Worm (Caenorhabditis elegans): ENCODE results near the gene lgmn-1.
"Not testable (repeated sequence)": the region's sequence is repeated elsewhere in the genome, so short reads cannot be mapped to it uniquely, and the experiment has no call there.

lgmn-1 gene

ce11 chrV:12509922-12510582 is 2.8 kb upstream of the lgmn-1 start:
- TF ChIP-seq lir-3 (tag; optimal IDR thresholded peaks at IDR 0.05; ENCODE audit: poor library complexity), result peak; percentile 70
- peak; percentile 59 for TF ChIP-seq ceh-8 (GFP tag; optimal IDR thresholded peaks at IDR 0.05)
- TF ChIP-seq C34B4.2 (tag; optimal IDR thresholded peaks at IDR 0.05), result peak; percentile 30
- peak; percentile 64 for TF ChIP-seq nhr-237 (tag; optimal IDR thresholded peaks at IDR 0.05)
- peak; percentile 58 for TF ChIP-seq ceh-63 (GFP tag; optimal IDR thresholded peaks at IDR 0.05)
- TF ChIP-seq efl-1 (optimal IDR thresholded peaks at IDR 0.05), result not testable (repeated sequence)
- peak in 1 of 2 experiments; percentile 80 for TF ChIP-seq efl-1 (GFP tag; optimal IDR thresholded peaks at IDR 0.05 in 1 of 2)
- peak; percentile 88 for TF ChIP-seq hlh-17 (GFP tag; optimal IDR thresholded peaks at IDR 0.05; ENCODE audit: borderline replicate concordance)
- TF ChIP-seq efl-3 (GFP tag; optimal IDR thresholded peaks at IDR 0.05), result peak; percentile 45
- TF ChIP-seq rnt-1 (tag; optimal IDR thresholded peaks at IDR 0.05), result peak; percentile 76

- TF ChIP-seq mep-1 (tag; optimal IDR thresholded peaks at IDR 0.05) (no peak), dpl-1 (GFP tag; optimal IDR thresholded peaks at IDR 0.05) (no peak), lin-14 (GFP tag; optimal IDR thresholded peaks at IDR 0.05) (peak; percentile 56), zag-1 (tag; optimal IDR thresholded peaks at IDR 0.05) (no peak), elt-3 (tag; optimal IDR thresholded peaks at IDR 0.05) (peak in 4 of 6 experiments; percentile 10 to 68 (median 44)), nhr-20 (tag; optimal IDR thresholded peaks at IDR 0.05) (peak; percentile 23), aly-2 (tag; optimal IDR thresholded peaks at IDR 0.05) (no peak), egl-27 (tag; optimal IDR thresholded peaks at IDR 0.05) (no peak), pag-3 (tag; optimal IDR thresholded peaks at IDR 0.05; ENCODE audit: borderline replicate concordance, insufficient read depth) (peak; percentile 61), blmp-1 (tag; optimal IDR thresholded peaks at IDR 0.05) (peak; percentile 1), nhr-84 (tag; optimal IDR thresholded peaks at IDR 0.05) (no peak), unc-30 (tag; optimal IDR thresholded peaks at IDR 0.05) (no peak), nhr-11 (tag; optimal IDR thresholded peaks at IDR 0.05) (no peak), tbx-2 (tag; optimal IDR thresholded peaks at IDR 0.05) (peak; percentile 33), nhr-71 (tag; optimal IDR thresholded peaks at IDR 0.05) (peak; percentile 17), snu-23 (GFP tag; optimal IDR thresholded peaks at IDR 0.05) (peak; percentile 14), vab-15 (tag; optimal IDR thresholded peaks at IDR 0.05) (peak; percentile 53), lsy-2 (tag; optimal IDR thresholded peaks at IDR 0.05) (peak in 1 of 2 experiments; percentile 26), hpl-2 (GFP tag; optimal IDR thresholded peaks at IDR 0.05) (no peak), unc-98 (GFP tag; IDR thresholded peaks at IDR 0.05) (no peak), hlh-17 (GFP tag; optimal IDR thresholded peaks at IDR 0.05; ENCODE audit: borderline replicate concordance) (no peak), isw-1 (GFP tag; IDR thresholded peaks at IDR 0.05) (no peak), zip-4 (GFP tag; optimal IDR thresholded peaks at IDR 0.05) (no peak), unc-130 (tag; optimal IDR thresholded peaks at IDR 0.05) (no peak), snpc-4 (tag; optimal IDR thresholded peaks at IDR 0.05) (no peak), sox-4 (tag; optimal IDR thresholded peaks at IDR 0.05) (no peak), nhr-85 (tag) (peak; percentile 80)
Observed at ce11 chrV:12511946-12512345, 910 bp upstream of the lgmn-1 start.

- TF ChIP-seq nhr-20 (tag; optimal IDR thresholded peaks at IDR 0.05), result peak; percentile 1
- TF ChIP-seq lin-15B (tag; optimal IDR thresholded peaks at IDR 0.05), result no peak
- TF ChIP-seq fkh-8 (tag; optimal IDR thresholded peaks at IDR 0.05), result no peak
- peak; percentile 25 for TF ChIP-seq hpl-2 (GFP tag; optimal IDR thresholded peaks at IDR 0.05)
- TF ChIP-seq elt-2 (tag; optimal IDR thresholded peaks at IDR 0.05), result peak; percentile 45
- TF ChIP-seq nhr-71 (tag; optimal IDR thresholded peaks at IDR 0.05), result peak; percentile 10
- TF ChIP-seq skn-1 (tag; optimal IDR thresholded peaks at IDR 0.05), result peak; percentile 12
- peak in 1 of 2 experiments; percentile 7 for TF ChIP-seq lin-35 (GFP tag; optimal IDR thresholded peaks at IDR 0.05)
Observed at ce11 chrV:12513900-12514299, 1.0 kb downstream of the lgmn-1 start.

Data from whole organism, L1 larva.